Worm (Caenorhabditis elegans): ENCODE data around the gene H35B03.1.
"Not testable (repeated sequence)": the region's sequence is repeated elsewhere in the genome, so short reads cannot be mapped to it uniquely, and the experiment has no call there.

- TF ChIP-seq tbx-37 (GFP tag; conservative IDR thresholded peaks at IDR 0.05): peak; percentile 48; the same call in 1 of the 2 replicates
- TF ChIP-seq tbx-11 (GFP tag; IDR thresholded peaks at IDR 0.05); ama-1 (optimal IDR thresholded peaks at IDR 0.05); sea-1 (GFP tag; conservative IDR thresholded peaks at IDR 0.05): not testable (repeated sequence)
These were observed 34.2 kb upstream of the H35B03.1 start for ce11 chrIV:5691189-5691588.
